Fruit fly (Drosophila melanogaster): ENCODE data around the gene RPA1.

DNA sequence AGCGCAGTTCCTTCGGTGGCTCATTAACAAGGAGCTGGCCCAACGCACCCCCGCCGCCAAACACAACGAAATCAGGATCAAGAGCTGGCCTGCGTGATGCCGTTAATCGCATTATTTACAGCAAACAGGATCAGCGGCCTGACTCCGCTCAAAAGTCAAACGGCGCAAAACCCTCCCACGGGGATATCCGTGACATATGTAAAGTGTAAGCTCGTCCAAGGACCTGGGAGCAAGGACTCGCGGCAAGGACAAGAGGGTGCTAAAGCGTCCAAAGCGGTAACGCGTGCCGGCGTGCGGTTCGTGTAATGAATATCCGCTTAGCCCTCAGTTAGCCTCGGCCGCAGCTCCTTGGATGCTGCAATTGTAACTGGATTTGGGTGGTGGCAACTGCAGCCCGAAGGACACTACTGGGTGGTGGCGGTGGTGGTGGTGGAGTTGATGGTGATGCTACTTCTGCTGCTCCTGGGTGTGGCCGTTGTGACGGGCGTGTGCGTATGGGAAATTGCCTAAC lies 38.7 kb downstream of the RPA1 start:
- no peak for TF ChIP-seq psq (optimal IDR thresholded peaks at IDR 0.05)
- TF ChIP-seq CG8478 (optimal IDR thresholded peaks at IDR 0.05): no peak
- no peak for TF ChIP-seq Dll (optimal IDR thresholded peaks at IDR 0.05)
- no peak for TF ChIP-seq EcR (GFP tag; optimal IDR thresholded peaks at IDR 0.05)
